Worm (Caenorhabditis elegans) whole organism, L3 larva: ENCODE measurements around the gene R02F2.6.

Experiments
- aly-2 ChIP-seq: fragments of 150-350 bp; optimal IDR thresholded peaks from 2 replicates; lab custom pipeline; 2014; ENCODE audit warnings: missing biosample characterization, missing genetic modification characterization
- ama-1 ChIP-seq: fragments of 150-350 bp; optimal IDR thresholded peaks from 2 replicates; lab custom pipeline; 2018
- elt-1 ChIP-seq: fragments of 150-350 bp; optimal IDR thresholded peaks from 2 replicates; lab custom pipeline; 2014; ENCODE audit warnings: missing biosample characterization, missing genetic modification characterization
- nfya-1 ChIP-seq: sonication (generic microtip); optimal IDR thresholded peaks from 2 replicates; lab custom pipeline; 2017; ENCODE audit warnings: missing genetic modification characterization, mild to moderate bottlenecking, missing compliant biosample characterization, antibody characterized with exemption, moderate library complexity; ENCODE audit not compliant: insufficient read depth
- nhr-23 ChIP-seq: fragments of 150-350 bp; optimal IDR thresholded peaks from 2 replicates; lab custom pipeline; 2014; ENCODE audit warnings: missing biosample characterization, missing genetic modification reagents, missing genetic modification characterization
- nhr-237 ChIP-seq: fragments of 150-350 bp; optimal IDR thresholded peaks from 2 replicates; lab custom pipeline; 2014; ENCODE audit warnings: missing biosample characterization, missing genetic modification characterization
- skn-1 ChIP-seq: fragments of 150-350 bp; optimal IDR thresholded peaks from 2 replicates; lab custom pipeline; 2014; ENCODE audit warnings: missing biosample characterization, missing genetic modification characterization
- unc-62 ChIP-seq: fragments of 150-350 bp; sonication (generic microtip); optimal IDR thresholded peaks from 4 replicates; lab custom pipeline; 2014; ENCODE audit warnings: missing biosample characterization, missing genetic modification reagents, missing genetic modification characterization

DNA sequence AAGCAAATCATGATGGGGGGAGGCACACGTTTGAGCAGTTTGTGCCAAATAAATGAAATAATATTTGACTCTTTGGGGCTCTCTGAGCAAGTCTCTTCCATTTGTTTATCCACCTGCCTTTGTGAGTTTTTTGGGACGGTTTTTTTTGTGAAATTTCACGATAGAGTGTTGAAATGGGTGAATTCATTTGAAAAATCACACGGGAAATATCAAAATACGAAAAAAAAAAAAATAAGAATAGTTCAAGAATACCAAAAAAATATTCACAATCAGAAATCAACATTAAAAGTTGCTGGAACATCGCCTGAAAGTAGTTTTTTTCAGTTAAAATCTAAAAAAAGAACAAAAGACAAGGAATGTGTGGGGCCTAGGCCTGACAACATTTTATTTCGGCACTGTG is 33.8 kb upstream of the R02F2.6 start, which contains the start of gene pqn-25:
- TF ChIP-seq nfya-1 (tag; lab: Kevin White, UChicago): no peak
- TF ChIP-seq nhr-237 (tag; lab: Kevin White, UChicago): no peak
- TF ChIP-seq aly-2 (tag; lab: Kevin White, UChicago): no peak
- no peak for TF ChIP-seq ama-1 (lab: Kevin White, UChicago)
- TF ChIP-seq unc-62: no peak
- no peak for TF ChIP-seq nhr-23
- no peak for TF ChIP-seq skn-1
- TF ChIP-seq elt-1 (tag; lab: Kevin White, UChicago): no peak
